Worm (Caenorhabditis elegans) whole organism, L4 larva: ENCODE results near the gene Y55F3BL.6.

ENCODE experiments used
- arid-1 ChIP-seq: fragments of 200-800 bp; sonication (Bioruptor generic); conservative IDR thresholded peaks from 2 replicates; pipeline ENCODE4 v1.3.6; 2022; ENCODE audit warnings: missing genetic modification reagents, missing genetic modification characterization, missing compliant biosample characterization
- ceh-82 ChIP-seq: sonication (generic microtip); optimal IDR thresholded peaks from 2 replicates; lab custom pipeline; 2017; ENCODE audit warnings: missing biosample characterization, missing genetic modification characterization
- lin-1 ChIP-seq: fragments of 200-800 bp; sonication (Bioruptor generic); IDR thresholded peaks from 2 replicates; pipeline ENCODE4 v1.3.6; 2022; ENCODE audit warnings: missing genetic modification reagents, missing genetic modification characterization, missing compliant biosample characterization
- madf-9 ChIP-seq: fragments of 200-800 bp; sonication (Bioruptor generic); conservative IDR thresholded peaks from 2 replicates; pipeline ENCODE4 v1.3.6; 2022; ENCODE audit warnings: missing genetic modification reagents, missing genetic modification characterization, missing compliant biosample characterization
- mep-1 ChIP-seq: fragments of 150-350 bp; sonication (generic microtip); optimal IDR thresholded peaks from 3 replicates; lab custom pipeline; 2014; ENCODE audit warnings: missing biosample characterization, missing genetic modification characterization
- nhr-11 ChIP-seq: fragments of 150-350 bp; optimal IDR thresholded peaks from 2 replicates; lab custom pipeline; 2014; ENCODE audit warnings: missing biosample characterization, missing genetic modification characterization
- nhr-237 ChIP-seq: sonication (generic microtip); optimal IDR thresholded peaks from 2 replicates; lab custom pipeline; 2017; ENCODE audit warnings: missing biosample characterization, missing genetic modification characterization
- nhr-25 ChIP-seq: sonication (generic microtip); optimal IDR thresholded peaks from 2 replicates; lab custom pipeline; 2017; ENCODE audit warnings: missing genetic modification characterization, mild to moderate bottlenecking, missing compliant biosample characterization, antibody characterized with exemption, moderate library complexity, borderline replicate concordance; ENCODE audit not compliant: insufficient read depth
- nhr-28 ChIP-seq: fragments of 150-350 bp; optimal IDR thresholded peaks from 2 replicates; lab custom pipeline; 2014; ENCODE audit warnings: missing biosample characterization, missing genetic modification characterization
- pha-4 ChIP-seq, 2 experiments: fragments of 150-350 bp in 1 of 2; fragments of 200-800 bp in 1 of 2; sonication (Bioruptor generic) in 1 of 2; IDR thresholded peaks in 1 of 2; optimal IDR thresholded peaks in 1 of 2; 2 replicates each; pipeline versions ENCODE4 v1.3.6 to Lab custom; 2014 to 2022; ENCODE audit warnings: missing genetic modification characterization in 2 of 2, missing genetic modification reagents in 2 of 2, missing biosample characterization in 1 of 2, missing compliant biosample characterization in 1 of 2
- pqm-1 ChIP-seq: sonication (generic microtip); optimal IDR thresholded peaks from 2 replicates; lab custom pipeline; 2017; ENCODE audit warnings: missing biosample characterization, missing genetic modification characterization

DNA sequence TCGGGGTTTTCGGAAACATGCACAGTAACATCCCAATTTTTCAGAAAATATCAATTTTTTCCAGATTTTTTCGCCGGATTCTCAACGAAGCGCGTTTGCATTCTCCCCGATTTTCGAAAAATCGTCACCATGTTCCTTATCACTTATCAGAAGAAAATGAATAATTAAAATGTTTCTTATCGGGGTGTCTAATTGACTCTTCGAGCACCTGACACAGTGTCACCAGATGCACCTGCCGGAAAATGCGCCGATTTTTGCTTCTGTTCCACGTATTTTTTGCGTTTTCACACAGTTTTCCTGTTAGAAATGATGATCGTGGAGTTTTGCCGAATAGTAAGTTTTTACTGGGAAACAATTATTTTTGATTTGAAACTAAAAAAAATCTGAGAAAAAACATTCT, 48.6 kb upstream of the Y55F3BL.6 start:
- TF ChIP-seq pha-4 (GFP tag; IDR thresholded peaks at IDR 0.05; lab: Robert Waterston, UW) (no peak), pha-4 (tag; optimal IDR thresholded peaks at IDR 0.05; lab: Kevin White, UChicago) (no peak), nhr-11 (tag; lab: Kevin White, UChicago) (no peak), ceh-82 (no peak), mep-1 (tag; lab: Kevin White, UChicago) (no peak), nhr-25 (tag; lab: Kevin White, UChicago) (no peak), madf-9 (GFP tag; lab: Robert Waterston, UW) (no peak), arid-1 (no peak), nhr-28 (tag; lab: Kevin White, UChicago) (peak; percentile 59), lin-1 (GFP tag; lab: Robert Waterston, UW) (no peak), pqm-1 (peak; percentile 79), nhr-237 (tag; lab: Kevin White, UChicago) (no peak)
